Worm (Caenorhabditis elegans) whole organism, young adult: ENCODE results near the gene nlp-64.

Experiments used
- B0019.2 ChIP-seq: fragments of 200-800 bp; sonication (Bioruptor generic); conservative IDR thresholded peaks from 2 replicates; pipeline ENCODE4 v1.3.6; 2022; ENCODE audit warnings: missing genetic modification reagents, missing genetic modification characterization, missing compliant biosample characterization
- B0035.1 ChIP-seq: sonication (generic microtip); optimal IDR thresholded peaks from 2 replicates; lab custom pipeline; 2016; ENCODE audit warnings: missing genetic modification characterization, mild to moderate bottlenecking, missing compliant biosample characterization, missing genotype, missing genetic modification reagents
- C06A6.2 ChIP-seq: fragments of 200-800 bp; sonication (Bioruptor generic); conservative IDR thresholded peaks from 2 replicates; pipeline ENCODE4 v1.3.6; 2022; ENCODE audit warnings: missing genetic modification characterization, missing compliant biosample characterization
- F55B11.4 ChIP-seq: sonication (generic microtip); optimal IDR thresholded peaks from 2 replicates; lab custom pipeline; 2016; ENCODE audit warnings: missing compliant biosample characterization, missing genetic modification characterization, borderline replicate concordance; ENCODE audit not compliant: insufficient read depth
- F57C9.4 ChIP-seq: sonication (generic microtip); optimal IDR thresholded peaks from 2 replicates; lab custom pipeline; 2017; ENCODE audit warnings: mild to moderate bottlenecking, missing genetic modification characterization, missing compliant biosample characterization
- T26A5.8 ChIP-seq: sonication (generic microtip); optimal IDR thresholded peaks from 2 replicates; lab custom pipeline; 2016; ENCODE audit warnings: missing genetic modification characterization, missing compliant biosample characterization
- Y53F4B.3 ChIP-seq: fragments of 200-800 bp; sonication (Bioruptor generic); IDR thresholded peaks from 2 replicates; pipeline ENCODE4 v1.3.6; 2022; ENCODE audit warnings: missing genetic modification reagents, missing genetic modification characterization, missing compliant biosample characterization
- Y56A3A.18 ChIP-seq: fragments of 200-800 bp; sonication (Bioruptor generic); IDR thresholded peaks from 2 replicates; pipeline ENCODE4 v1.3.6; 2022; ENCODE audit warnings: missing genetic modification reagents, missing genetic modification characterization, missing compliant biosample characterization
- Y95B8A.8 ChIP-seq: fragments of 200-800 bp; sonication (Bioruptor generic); IDR thresholded peaks from 2 replicates; pipeline ENCODE4 v1.3.6; 2022; ENCODE audit warnings: missing genetic modification reagents, missing genetic modification characterization, missing compliant biosample characterization
- ama-1 ChIP-seq, 3 experiments: fragments of 150-350 bp in 1 of 3; sonication (generic microtip) in 2 of 3; optimal IDR thresholded peaks; 2 replicates each; lab custom pipeline; 2014 to 2018; ENCODE audit warnings: missing biosample characterization in 2 of 3, missing genetic modification characterization in 2 of 3, missing genetic modification reagents in 2 of 3
- aptf-2 ChIP-seq: fragments of 200-800 bp; sonication (Bioruptor generic); conservative IDR thresholded peaks from 2 replicates; pipeline ENCODE4 v1.3.6; 2022; ENCODE audit warnings: missing genetic modification reagents, missing genetic modification characterization, missing compliant biosample characterization
- atf-7 ChIP-seq: sonication (generic microtip); optimal IDR thresholded peaks from 2 replicates; lab custom pipeline; 2017; ENCODE audit warnings: mild to moderate bottlenecking, missing genetic modification characterization, missing compliant biosample characterization
- attf-3 ChIP-seq: fragments of 200-800 bp; sonication (Bioruptor generic); conservative IDR thresholded peaks from 2 replicates; pipeline ENCODE4 v1.3.6; 2022; ENCODE audit warnings: missing genetic modification reagents, missing genetic modification characterization, missing compliant biosample characterization
- bed-1 ChIP-seq: fragments of 200-800 bp; sonication (Bioruptor generic); IDR thresholded peaks from 2 replicates; pipeline ENCODE4 v1.3.6; 2022; ENCODE audit warnings: missing genetic modification reagents, missing genetic modification characterization, missing compliant biosample characterization
- ceh-100 ChIP-seq: fragments of 200-800 bp; sonication (Bioruptor generic); IDR thresholded peaks from 2 replicates; pipeline ENCODE4 v1.3.6; 2022; ENCODE audit warnings: missing genetic modification reagents, missing genetic modification characterization, missing compliant biosample characterization
- ceh-27 ChIP-seq: fragments of 200-800 bp; sonication (Bioruptor generic); optimal IDR thresholded peaks from 2 replicates; lab custom pipeline; 2018; ENCODE audit warnings: mild to moderate bottlenecking, missing genetic modification characterization, moderate library complexity, missing compliant biosample characterization
- ceh-58 ChIP-seq: fragments of 200-800 bp; sonication (Bioruptor generic); IDR thresholded peaks from 2 replicates; pipeline ENCODE4 v1.3.6; 2022; ENCODE audit warnings: missing genetic modification characterization, missing compliant biosample characterization
- ceh-91 ChIP-seq: fragments of 200-800 bp; sonication (Bioruptor generic); IDR thresholded peaks from 2 replicates; pipeline ENCODE4 v1.3.6; 2022; ENCODE audit warnings: missing genetic modification reagents, missing genetic modification characterization, missing compliant biosample characterization
- chd-7 ChIP-seq: sonication (generic microtip); optimal IDR thresholded peaks from 2 replicates; lab custom pipeline; 2016; ENCODE audit warnings: mild to moderate bottlenecking, missing genetic modification characterization, moderate library complexity, missing compliant biosample characterization
- die-1 ChIP-seq: sonication (generic microtip); optimal IDR thresholded peaks from 2 replicates; lab custom pipeline; 2016; ENCODE audit warnings: missing genotype, mild to moderate bottlenecking, missing genetic modification characterization, missing compliant biosample characterization
- efl-1 ChIP-seq: fragments of 150-350 bp; optimal IDR thresholded peaks from 2 replicates; lab custom pipeline; 2014; ENCODE audit warnings: missing biosample characterization, missing genetic modification reagents, missing genetic modification characterization
- egrh-3 ChIP-seq: fragments of 200-800 bp; sonication (Bioruptor generic); IDR thresholded peaks from 2 replicates; pipeline ENCODE4 v1.3.6; 2022; ENCODE audit warnings: missing genetic modification reagents, missing genetic modification characterization, missing compliant biosample characterization
- him-1 ChIP-seq: sonication (generic microtip); optimal IDR thresholded peaks from 2 replicates; lab custom pipeline; 2016; ENCODE audit warnings: missing genotype, missing genetic modification reagents, missing genetic modification characterization, missing compliant biosample characterization
- hlh-12 ChIP-seq: sonication (generic microtip); optimal IDR thresholded peaks from 2 replicates; lab custom pipeline; 2016; ENCODE audit warnings: missing genetic modification characterization, missing compliant biosample characterization
- hmg-1.2 ChIP-seq: fragments of 200-800 bp; sonication (Bioruptor generic); IDR thresholded peaks from 2 replicates; pipeline ENCODE4 v1.3.6; 2022; ENCODE audit warnings: missing genetic modification reagents, missing genetic modification characterization, missing compliant biosample characterization
- let-526 ChIP-seq: fragments of 200-800 bp; sonication (Bioruptor generic); IDR thresholded peaks from 2 replicates; pipeline ENCODE4 v1.3.6; 2022; ENCODE audit warnings: missing genetic modification reagents, missing genetic modification characterization, missing compliant biosample characterization
- let-607 ChIP-seq, 2 experiments: fragments of 200-800 bp in 1 of 2; sonication (Bioruptor generic) in 1 of 2; sonication (generic microtip) in 1 of 2; optimal IDR thresholded peaks; 2 replicates each; lab custom pipeline; 2016 to 2018; ENCODE audit warnings: mild to moderate bottlenecking in 2 of 2, missing compliant biosample characterization in 2 of 2, missing genetic modification characterization in 2 of 2, moderate library complexity in 2 of 2, missing genotype in 1 of 2
- lir-1 ChIP-seq: fragments of 200-800 bp; sonication (Bioruptor generic); conservative IDR thresholded peaks from 2 replicates; pipeline ENCODE4 v1.3.6; 2022; ENCODE audit warnings: missing genetic modification reagents, missing genetic modification characterization, missing compliant biosample characterization
- madf-3 ChIP-seq: fragments of 200-800 bp; sonication (Bioruptor generic); IDR thresholded peaks from 2 replicates; pipeline ENCODE4 v1.3.6; 2022; ENCODE audit warnings: missing genetic modification reagents, missing genetic modification characterization, missing compliant biosample characterization
- mel-28 ChIP-seq: sonication (generic microtip); optimal IDR thresholded peaks from 2 replicates; lab custom pipeline; 2016; ENCODE audit warnings: borderline replicate concordance, mild to moderate bottlenecking, missing genetic modification characterization, missing compliant biosample characterization
- mes-4 ChIP-seq: sonication (generic microtip); optimal IDR thresholded peaks from 2 replicates; lab custom pipeline; 2016; ENCODE audit warnings: missing genotype, missing genetic modification characterization, missing compliant biosample characterization
- nfya-2 ChIP-seq: fragments of 200-800 bp; sonication (Bioruptor generic); IDR thresholded peaks from 2 replicates; pipeline ENCODE4 v1.3.6; 2022; ENCODE audit warnings: missing genetic modification reagents, missing genetic modification characterization, missing compliant biosample characterization
- nhr-120 ChIP-seq: fragments of 200-800 bp; sonication (Bioruptor generic); IDR thresholded peaks from 2 replicates; pipeline ENCODE4 v1.3.6; 2022; ENCODE audit warnings: missing genetic modification characterization, missing compliant biosample characterization
- nhr-80 ChIP-seq: sonication (generic microtip); optimal IDR thresholded peaks from 2 replicates; lab custom pipeline; 2016; ENCODE audit warnings: missing genetic modification characterization, missing compliant biosample characterization
- pha-4 ChIP-seq: fragments of 150-350 bp; sonication (generic microtip); optimal IDR thresholded peaks from 2 replicates; lab custom pipeline; 2014; ENCODE audit warnings: missing biosample characterization, missing genetic modification reagents, missing genetic modification characterization
- rcor-1 ChIP-seq: fragments of 200-800 bp; sonication (Bioruptor generic); IDR thresholded peaks from 2 replicates; pipeline ENCODE4 v1.3.6; 2022; ENCODE audit warnings: missing genetic modification reagents, missing genetic modification characterization, missing compliant biosample characterization
- sea-2 ChIP-seq: fragments of 200-800 bp; sonication (Bioruptor generic); IDR thresholded peaks from 2 replicates; pipeline ENCODE4 v1.3.6; 2022; ENCODE audit warnings: missing genetic modification characterization, missing compliant biosample characterization
- snpc-1.1 ChIP-seq: sonication (generic microtip); optimal IDR thresholded peaks from 2 replicates; lab custom pipeline; 2017; ENCODE audit warnings: missing genetic modification characterization, mild to moderate bottlenecking, missing compliant biosample characterization, antibody characterized with exemption, moderate library complexity, missing genotype, missing genetic modification reagents; ENCODE audit not compliant: insufficient read depth
- somi-1 ChIP-seq: fragments of 200-800 bp; sonication (Bioruptor generic); optimal IDR thresholded peaks from 2 replicates; lab custom pipeline; 2018; ENCODE audit warnings: mild to moderate bottlenecking, missing genetic modification characterization, missing compliant biosample characterization
- tbx-9 ChIP-seq: sonication (generic microtip); optimal IDR thresholded peaks from 2 replicates; lab custom pipeline; 2016; ENCODE audit warnings: borderline replicate concordance, missing genetic modification characterization, inconsistent platforms, missing compliant biosample characterization
- unc-62 ChIP-seq: fragments of 150-350 bp; optimal IDR thresholded peaks from 2 replicates; lab custom pipeline; 2014; ENCODE audit warnings: missing biosample characterization, missing genetic modification reagents, missing genetic modification characterization
- zfh-2 ChIP-seq: fragments of 200-800 bp; sonication (Bioruptor generic); conservative IDR thresholded peaks from 2 replicates; pipeline ENCODE4 v1.3.6; 2022; ENCODE audit warnings: missing genetic modification reagents, missing genetic modification characterization, missing compliant biosample characterization
- zim-3 ChIP-seq: sonication (generic microtip); optimal IDR thresholded peaks from 2 replicates; lab custom pipeline; 2017; ENCODE audit warnings: mild to moderate bottlenecking, missing genetic modification characterization, moderate library complexity, missing compliant biosample characterization
- ztf-22 ChIP-seq: fragments of 200-800 bp; sonication (Bioruptor generic); optimal IDR thresholded peaks from 2 replicates; lab custom pipeline; 2018; ENCODE audit warnings: mild to moderate bottlenecking, missing genetic modification characterization, moderate library complexity, missing compliant biosample characterization
- ztf-25 ChIP-seq: fragments of 200-800 bp; sonication (Bioruptor generic); IDR thresholded peaks from 2 replicates; pipeline ENCODE4 v1.3.6; 2022; ENCODE audit warnings: missing genetic modification reagents, missing genetic modification characterization, missing compliant biosample characterization
- ztf-26 ChIP-seq: sonication (generic microtip); optimal IDR thresholded peaks from 2 replicates; lab custom pipeline; 2017; ENCODE audit warnings: missing genetic modification characterization, missing compliant biosample characterization
- ztf-28 ChIP-seq: fragments of 200-800 bp; sonication (Bioruptor generic); IDR thresholded peaks from 2 replicates; pipeline ENCODE4 v1.3.6; 2022; ENCODE audit warnings: missing genetic modification reagents, missing genetic modification characterization, missing compliant biosample characterization

nlp-64 gene

ce11 chrX:309076-309475 lies 2.0 kb downstream of the nlp-64 start:
- TF ChIP-seq Y95B8A.8 (GFP tag; lab: Robert Waterston, UW) (no peak), sea-2 (no peak), T26A5.8 (no peak), zim-3 (no peak), zfh-2 (GFP tag; lab: Robert Waterston, UW) (no peak), ceh-100 (GFP tag; lab: Robert Waterston, UW) (no peak)

ce11 chrX:305057-305456 lies 6.1 kb downstream of the nlp-64 start:
- TF ChIP-seq mes-4: no peak
- TF ChIP-seq snpc-1.1 (tag; lab: Kevin White, UChicago): no peak
- TF ChIP-seq let-526 (GFP tag; lab: Robert Waterston, UW): no peak
- TF ChIP-seq nfya-2: no peak
- no peak for TF ChIP-seq rcor-1
- TF ChIP-seq ceh-91 (GFP tag; lab: Robert Waterston, UW): no peak
- TF ChIP-seq mel-28 (tag; lab: Kevin White, UChicago): no peak
- no peak for TF ChIP-seq let-607 (tag; optimal IDR thresholded peaks at IDR 0.05; lab: Kevin White, UChicago)
- TF ChIP-seq egrh-3: no peak
- TF ChIP-seq efl-1 (GFP tag; lab: Kevin White, UChicago): no peak
- TF ChIP-seq die-1 (tag; lab: Kevin White, UChicago): no peak
- no peak for TF ChIP-seq B0035.1 (tag; lab: Kevin White, UChicago)
- TF ChIP-seq Y56A3A.18 (GFP tag; lab: Robert Waterston, UW): no peak
- TF ChIP-seq B0019.2 (GFP tag; lab: Robert Waterston, UW): no peak
- TF ChIP-seq sea-2: no peak
- TF ChIP-seq F55B11.4 (tag; lab: Kevin White, UChicago): no peak
- no peak for TF ChIP-seq ceh-27 (GFP tag; lab: Kevin White, UChicago)
- no peak for TF ChIP-seq lir-1
- no peak for TF ChIP-seq attf-3 (GFP tag; lab: Robert Waterston, UW)
- no peak for TF ChIP-seq somi-1 (GFP tag; lab: Kevin White, UChicago)

- TF ChIP-seq unc-62 (GFP tag; lab: Kevin White, UChicago) (no peak), nhr-80 (tag; lab: Kevin White, UChicago) (no peak), ztf-25 (no peak), madf-3 (no peak), atf-7 (no peak), him-1 (tag; lab: Kevin White, UChicago) (no peak), ama-1 (optimal IDR thresholded peaks at IDR 0.05; lab: Kevin White, UChicago) (no peak), ama-1 (GFP tag; optimal IDR thresholded peaks at IDR 0.05; lab: Kevin White, UChicago) (no peak), chd-7 (tag; lab: Kevin White, UChicago) (no peak)
These were observed 9.6 kb downstream of the nlp-64 start, which contains the start of gene gcp-2.1 for ce11 chrX:301530-301929. Gene gcp-2.1, plus strand, starts transcription at chrX:301830.

- TF ChIP-seq hmg-1.2 (GFP tag; lab: Robert Waterston, UW) (no peak), hlh-12 (tag; lab: Kevin White, UChicago) (no peak), tbx-9 (no peak), F57C9.4 (tag; lab: Kevin White, UChicago) (no peak), pha-4 (no peak), ztf-26 (tag; lab: Kevin White, UChicago) (no peak), C06A6.2 (GFP tag; lab: Robert Waterston, UW) (no peak), ceh-58 (no peak), ztf-28 (GFP tag; lab: Robert Waterston, UW) (no peak), bed-1 (GFP tag; lab: Robert Waterston, UW) (no peak), attf-3 (GFP tag; lab: Robert Waterston, UW) (no peak), aptf-2 (no peak), ztf-22 (GFP tag; lab: Kevin White, UChicago) (no peak), let-526 (GFP tag; lab: Robert Waterston, UW) (no peak), nhr-120 (no peak), Y53F4B.3 (no peak)
These were observed 10.9 kb downstream of the nlp-64 start for ce11 chrX:300250-300649.
